Worm (Caenorhabditis elegans) whole organism, late embryonic: Measurements from ENCODE around the gene K06H7.1.

Source experiments
- C08G9.2 ChIP-seq: sonication (generic microtip); optimal IDR thresholded peaks from 2 replicates; lab custom pipeline; 2016; ENCODE audit warnings: mild to moderate bottlenecking, missing genetic modification characterization, moderate library complexity, missing compliant biosample characterization
- C38D4.7 ChIP-seq: fragments of 200-800 bp; sonication (Bioruptor generic); optimal IDR thresholded peaks from 2 replicates; lab custom pipeline; 2018; ENCODE audit warnings: mild to moderate bottlenecking, missing genetic modification characterization, moderate library complexity, missing compliant biosample characterization
- ama-1 ChIP-seq: fragments of 150-350 bp; optimal IDR thresholded peaks from 2 replicates; lab custom pipeline; 2014
- ceh-31 ChIP-seq: sonication (generic microtip); optimal IDR thresholded peaks from 2 replicates; lab custom pipeline; 2016; ENCODE audit warnings: missing genetic modification characterization, missing compliant biosample characterization
- ceh-9 ChIP-seq: sonication (generic microtip); optimal IDR thresholded peaks from 2 replicates; lab custom pipeline; 2016; ENCODE audit warnings: mild to moderate bottlenecking, missing genetic modification characterization, inconsistent platforms, missing compliant biosample characterization
- dmd-4 ChIP-seq: sonication (generic microtip); optimal IDR thresholded peaks from 2 replicates; lab custom pipeline; 2016; ENCODE audit warnings: borderline replicate concordance, missing genetic modification characterization, missing compliant biosample characterization
- fkh-10 ChIP-seq: fragments of 150-350 bp; optimal IDR thresholded peaks from 2 replicates; lab custom pipeline; 2014; ENCODE audit warnings: missing biosample characterization, missing genetic modification reagents, missing genetic modification characterization
- hlh-13 ChIP-seq: fragments of 200-800 bp; sonication (Bioruptor generic); optimal IDR thresholded peaks from 2 replicates; lab custom pipeline; 2018; ENCODE audit warnings: mild to moderate bottlenecking, missing genetic modification characterization, missing compliant biosample characterization
- hlh-30 ChIP-seq: sonication (generic microtip); optimal IDR thresholded peaks from 2 replicates; lab custom pipeline; 2017; ENCODE audit warnings: antibody characterized with exemption, missing genetic modification characterization, missing compliant biosample characterization; ENCODE audit not compliant: insufficient read depth
- lin-11 ChIP-seq: fragments of 200-800 bp; sonication (Bioruptor generic); optimal IDR thresholded peaks from 2 replicates; lab custom pipeline; 2018; ENCODE audit warnings: mild to moderate bottlenecking, missing genetic modification characterization, missing compliant biosample characterization
- nhr-11 ChIP-seq: fragments of 150-350 bp; optimal IDR thresholded peaks from 2 replicates; lab custom pipeline; 2014; ENCODE audit warnings: missing biosample characterization, missing genetic modification characterization
- pag-3 ChIP-seq: sonication (generic microtip); optimal IDR thresholded peaks from 2 replicates; lab custom pipeline; 2016; ENCODE audit warnings: missing compliant biosample characterization, missing genetic modification characterization, borderline replicate concordance
- pha-4 ChIP-seq: fragments of 150-350 bp; optimal IDR thresholded peaks from 2 replicates; lab custom pipeline; 2018; ENCODE audit warnings: missing biosample characterization, missing genetic modification reagents, missing genetic modification characterization

DNA sequence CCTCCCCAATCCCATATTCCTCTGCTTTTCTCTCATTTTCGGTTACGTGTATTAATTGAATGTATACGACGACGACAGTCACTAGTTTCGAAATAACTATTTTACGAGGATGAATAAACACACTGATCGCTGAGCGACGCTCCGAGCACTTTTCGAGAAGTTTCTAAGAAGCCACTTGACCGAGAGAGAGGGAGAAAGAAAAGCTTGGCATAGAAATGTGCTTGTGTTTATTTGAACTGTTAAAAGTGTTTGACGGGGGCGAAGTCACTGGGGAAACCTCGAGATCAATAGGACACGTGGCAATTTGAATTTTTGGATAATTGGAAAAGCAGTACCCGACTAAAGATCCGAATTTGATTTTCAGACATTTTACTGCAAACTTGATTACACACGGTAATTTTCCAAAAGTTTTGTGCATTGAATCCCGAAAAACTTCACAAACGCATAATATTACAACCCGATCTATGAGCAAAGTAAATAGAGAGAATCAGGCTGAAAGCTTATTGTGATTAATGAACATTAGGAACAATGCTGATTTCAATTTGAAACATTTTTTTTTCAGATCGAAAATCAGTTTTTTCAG lies 37.5 kb downstream of the K06H7.1 start:
- TF ChIP-seq hlh-30 (peak; percentile 33), ceh-31 (tag; lab: Kevin White, UChicago) (no peak), pag-3 (tag; lab: Kevin White, UChicago) (no peak), fkh-10 (GFP tag; lab: Kevin White, UChicago) (no peak), hlh-13 (GFP tag; lab: Kevin White, UChicago) (no peak), C38D4.7 (GFP tag; lab: Kevin White, UChicago) (no peak), ama-1 (peak; percentile 24), nhr-11 (tag; lab: Kevin White, UChicago) (no peak), ceh-9 (tag; lab: Kevin White, UChicago) (no peak), C08G9.2 (tag; lab: Kevin White, UChicago) (no peak), dmd-4 (tag; lab: Kevin White, UChicago) (no peak), lin-11 (no peak), pha-4 (tag; lab: Kevin White, UChicago) (no peak)
